Worm (Caenorhabditis elegans): ENCODE measurements around the gene lmd-5.

- TF ChIP-seq ama-1 (optimal IDR thresholded peaks at IDR 0.05) (no peak), tbx-11 (GFP tag; IDR thresholded peaks at IDR 0.05) (no peak), tbx-37 (GFP tag; conservative IDR thresholded peaks at IDR 0.05) (no peak), sea-1 (GFP tag; conservative IDR thresholded peaks at IDR 0.05) (no peak), hmbx-1 (tag; optimal IDR thresholded peaks at IDR 0.05) (no peak), flt-1 (GFP tag; IDR thresholded peaks at IDR 0.05) (no peak), scrt-1 (GFP tag; IDR thresholded peaks at IDR 0.05) (no peak), B0310.2 (tag; optimal IDR thresholded peaks at IDR 0.05) (no peak), hmg-4 (GFP tag; optimal IDR thresholded peaks at IDR 0.05) (no peak), tra-4 (tag; optimal IDR thresholded peaks at IDR 0.05) (no peak), hnd-1 (tag; optimal IDR thresholded peaks at IDR 0.05) (no peak), ceh-36 (tag; optimal IDR thresholded peaks at IDR 0.05) (no peak), aly-1 (tag; optimal IDR thresholded peaks at IDR 0.05) (no peak), ets-7 (tag; optimal IDR thresholded peaks at IDR 0.05) (no peak)
Measured at ce11 chrV:7103247-7103646, 20.2 kb upstream of the lmd-5 start, which contains the start of gene odr-2.

Data from whole organism, early embryonic.